Worm (Caenorhabditis elegans): ENCODE results near the gene aipr-1.

DNA sequence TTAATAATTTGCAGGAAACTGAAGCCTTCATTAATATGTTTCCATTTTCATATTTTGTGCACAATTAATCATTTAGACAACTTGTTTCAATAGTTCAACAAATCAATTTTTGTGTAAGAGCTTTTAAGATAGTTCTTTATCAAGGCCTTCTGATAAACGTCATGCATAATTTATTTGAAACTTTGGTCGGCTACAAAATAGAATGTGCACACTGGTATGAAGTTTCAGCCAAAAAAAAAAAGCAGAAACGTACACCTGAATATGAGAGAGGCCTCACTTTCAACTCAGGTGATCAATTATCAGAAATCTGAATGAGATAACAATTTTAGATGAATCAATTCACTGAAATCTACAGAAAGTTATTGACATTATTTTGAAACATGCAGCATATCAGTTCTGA, 20.4 kb upstream of the aipr-1 start:
- no peak for TF ChIP-seq saeg-2 (GFP tag; IDR thresholded peaks at IDR 0.05)
- TF ChIP-seq ceh-28 (tag; optimal IDR thresholded peaks at IDR 0.05) = no peak
- TF ChIP-seq lsy-2 (tag; optimal IDR thresholded peaks at IDR 0.05) = no peak
- no peak for TF ChIP-seq Y48G9A.11 (GFP tag; IDR thresholded peaks at IDR 0.05)
- TF ChIP-seq lir-3 (tag; optimal IDR thresholded peaks at IDR 0.05) = no peak
- TF ChIP-seq snpc-4 (tag; optimal IDR thresholded peaks at IDR 0.05) = no peak
- no peak for TF ChIP-seq vab-7 (GFP tag; IDR thresholded peaks at IDR 0.05)
- no peak for TF ChIP-seq ama-1 (optimal IDR thresholded peaks at IDR 0.05)
- TF ChIP-seq daf-16 (GFP tag; optimal IDR thresholded peaks at IDR 0.05) = no peak
- TF ChIP-seq daf-16 (tag; optimal IDR thresholded peaks at IDR 0.05) = peak; percentile 21
